Fruit fly (Drosophila melanogaster) whole organism, wandering third instar larva: ENCODE data around the gene CG5928.
A peak's percentile ranks its signal among the peaks of the same experiment; 100 is the strongest.

ENCODE experiments used
- Abd-B ChIP-seq: fragments of >200 bp; optimal IDR thresholded peaks from 2 replicates; lab custom pipeline; 2017; ENCODE audit warnings: missing biosample characterization, missing genetic modification characterization
- CG32264 ChIP-seq: fragments of 200-800 bp; sonication (Bioruptor generic); optimal IDR thresholded peaks from 2 replicates; lab custom pipeline; 2016; ENCODE audit warnings: missing biosample characterization, missing genetic modification characterization
- CG9705 ChIP-seq: fragments of 200-800 bp; sonication (Bioruptor generic); optimal IDR thresholded peaks from 2 replicates; lab custom pipeline; 2018; ENCODE audit warnings: missing biosample characterization, mild to moderate bottlenecking, missing genetic modification characterization
- CrebA ChIP-seq: fragments of 200-800 bp; sonication (Bioruptor generic); optimal IDR thresholded peaks from 2 replicates; lab custom pipeline; 2016; ENCODE audit warnings: missing biosample characterization, mild to moderate bottlenecking, missing genetic modification characterization, borderline replicate concordance
- Dfd ChIP-seq: fragments of >200 bp; optimal IDR thresholded peaks from 2 replicates; lab custom pipeline; 2017; ENCODE audit warnings: missing biosample characterization, missing genetic modification characterization
- Dif ChIP-seq: fragments of 200-275, 200-300 bp; sonication (Bioruptor generic); optimal IDR thresholded peaks from 2 replicates; lab custom pipeline; 2018; ENCODE audit warnings: missing biosample characterization, missing genetic modification characterization; ENCODE audit not compliant: partially characterized antibody
- GATAd ChIP-seq: sonication (Bioruptor generic); optimal IDR thresholded peaks from 2 replicates; lab custom pipeline; 2016; ENCODE audit warnings: missing biosample characterization, missing genetic modification characterization
- HLH106 ChIP-seq: fragments of 200-800 bp; optimal IDR thresholded peaks from 3 replicates; lab custom pipeline; 2019; ENCODE audit warnings: missing biosample characterization, mild to moderate bottlenecking, missing genetic modification characterization, moderate library complexity
- Hnf4 ChIP-seq: fragments of 200-800 bp; sonication (Bioruptor generic); optimal IDR thresholded peaks from 2 replicates; lab custom pipeline; 2016; ENCODE audit warnings: missing biosample characterization, mild to moderate bottlenecking, missing genetic modification characterization
- Hr78 ChIP-seq: fragments of >200 bp; optimal IDR thresholded peaks from 2 replicates; lab custom pipeline; 2017; ENCODE audit warnings: missing biosample characterization, missing genetic modification characterization
- Hr83 ChIP-seq: fragments of 200-300 bp; sonication (Bioruptor generic); optimal IDR thresholded peaks from 2 replicates; lab custom pipeline; 2016; ENCODE audit warnings: missing biosample characterization, mild to moderate bottlenecking, missing genetic modification characterization, moderate library complexity; ENCODE audit not compliant: poor library complexity, severe bottlenecking
- Jra ChIP-seq: sonication (Bioruptor generic); optimal IDR thresholded peaks from 2 replicates; lab custom pipeline; 2016; ENCODE audit warnings: missing biosample characterization, missing genetic modification characterization
- Mio ChIP-seq: sonication (Bioruptor generic); optimal IDR thresholded peaks from 2 replicates; lab custom pipeline; 2016; ENCODE audit warnings: missing biosample characterization, missing genetic modification characterization
- Myc ChIP-seq: fragments of >200 bp; optimal IDR thresholded peaks from 2 replicates; lab custom pipeline; 2017
- N ChIP-seq: fragments of >200 bp; optimal IDR thresholded peaks from 2 replicates; lab custom pipeline; 2018; ENCODE audit warnings: missing biosample characterization, missing external identifiers, missing genetic modification characterization
- OdsH ChIP-seq: fragments of 200-800 bp; sonication (Bioruptor generic); optimal IDR thresholded peaks from 2 replicates; lab custom pipeline; 2016; ENCODE audit warnings: missing biosample characterization, mild to moderate bottlenecking, missing genetic modification characterization
- Rel ChIP-seq, 2 experiments: fragments of 200-800 bp; sonication (Bioruptor generic) in 1 of 2; optimal IDR thresholded peaks; 2 replicates in 1 of 2; 3 replicates in 1 of 2; lab custom pipeline; 2016 to 2019; ENCODE audit warnings: mild to moderate bottlenecking in 2 of 2, missing biosample characterization in 2 of 2, missing genetic modification characterization in 2 of 2, moderate library complexity in 1 of 2
- Sp1 ChIP-seq: fragments of 200-800 bp; sonication (Bioruptor generic); optimal IDR thresholded peaks from 3 replicates; lab custom pipeline; 2019; ENCODE audit warnings: missing biosample characterization, mild to moderate bottlenecking, missing genetic modification characterization, moderate library complexity
- Vsx2 ChIP-seq: fragments of 200-300, 225-300 bp; sonication (Bioruptor generic); optimal IDR thresholded peaks from 2 replicates; lab custom pipeline; 2018; ENCODE audit warnings: missing biosample characterization, missing genetic modification characterization; ENCODE audit not compliant: partially characterized antibody
- br ChIP-seq: fragments of 200-800 bp; sonication (Bioruptor generic); optimal IDR thresholded peaks from 2 replicates; lab custom pipeline; 2016; ENCODE audit warnings: missing biosample characterization, missing genetic modification characterization
- brk ChIP-seq: fragments of 200-800 bp; sonication (Bioruptor generic); optimal IDR thresholded peaks from 2 replicates; lab custom pipeline; 2016; ENCODE audit warnings: missing biosample characterization, mild to moderate bottlenecking, missing genetic modification characterization
- dl ChIP-seq, 2 experiments: fragments of 175-275, 200-275 bp in 1 of 2; fragments of 200-275 bp in 1 of 2; sonication (Bioruptor generic); optimal IDR thresholded peaks; lab custom pipeline; 2018; ENCODE audit warnings: mild to moderate bottlenecking in 2 of 2, missing biosample characterization in 2 of 2, missing genetic modification characterization in 2 of 2, moderate library complexity in 2 of 2; ENCODE audit not compliant: partially characterized antibody in 2 of 2, insufficient read depth in 1 of 2
- dmrt93B ChIP-seq: fragments of 200-800 bp; sonication (Bioruptor generic); optimal IDR thresholded peaks from 2 replicates; lab custom pipeline; 2018; ENCODE audit warnings: missing biosample characterization, mild to moderate bottlenecking, missing genetic modification characterization
- dsf ChIP-seq: sonication (Bioruptor generic); optimal IDR thresholded peaks from 2 replicates; lab custom pipeline; 2016; ENCODE audit warnings: missing biosample characterization, missing genetic modification characterization, borderline replicate concordance
- ey ChIP-seq: fragments of 200-800 bp; sonication (Bioruptor generic); optimal IDR thresholded peaks from 2 replicates; lab custom pipeline; 2016; ENCODE audit warnings: missing biosample characterization, missing genetic modification characterization
- foxo ChIP-seq, 2 experiments: fragments of 200-800 bp; sonication (Bioruptor generic); optimal IDR thresholded peaks; 2 replicates in 1 of 2; 3 replicates in 1 of 2; lab custom pipeline; 2016 to 2017; ENCODE audit warnings: missing biosample characterization in 2 of 2, missing genetic modification characterization in 2 of 2
- fru ChIP-seq: fragments of 200-800 bp; sonication (Bioruptor generic); optimal IDR thresholded peaks from 3 replicates; lab custom pipeline; 2016; ENCODE audit warnings: missing biosample characterization, mild to moderate bottlenecking, missing genetic modification characterization
- h ChIP-seq: fragments of 200-800 bp; sonication (Bioruptor generic); optimal IDR thresholded peaks from 3 replicates; lab custom pipeline; 2016; ENCODE audit warnings: missing biosample characterization, mild to moderate bottlenecking, missing genetic modification characterization
- jim ChIP-seq: fragments of 175-275, 200-325 bp; sonication (Bioruptor generic); optimal IDR thresholded peaks from 2 replicates; lab custom pipeline; 2016; ENCODE audit warnings: missing biosample characterization, mild to moderate bottlenecking, missing genetic modification characterization
- lola ChIP-seq: fragments of >200 bp; optimal IDR thresholded peaks from 2 replicates; lab custom pipeline; 2017; ENCODE audit warnings: missing biosample characterization, missing genetic modification characterization
- pan ChIP-seq: fragments of >200 bp; optimal IDR thresholded peaks from 2 replicates; lab custom pipeline; 2017
- psq ChIP-seq: fragments of 200-800 bp; sonication (Bioruptor generic); optimal IDR thresholded peaks from 3 replicates; lab custom pipeline; 2017; ENCODE audit warnings: missing biosample characterization, mild to moderate bottlenecking, missing genetic modification characterization, moderate library complexity
- rgr ChIP-seq: fragments of 200-800 bp; sonication (Bioruptor generic); optimal IDR thresholded peaks from 3 replicates; lab custom pipeline; 2016; ENCODE audit warnings: missing biosample characterization, mild to moderate bottlenecking, missing genetic modification characterization
- sage ChIP-seq: fragments of 200-800 bp; sonication (Bioruptor generic); optimal IDR thresholded peaks from 2 replicates; lab custom pipeline; 2016; ENCODE audit warnings: missing biosample characterization, mild to moderate bottlenecking, missing genetic modification characterization
- sv ChIP-seq: fragments of 200-800 bp; sonication (Bioruptor generic); optimal IDR thresholded peaks from 3 replicates; lab custom pipeline; 2016; ENCODE audit warnings: missing biosample characterization, missing genetic modification characterization
- tai ChIP-seq: sonication (Bioruptor generic); optimal IDR thresholded peaks from 2 replicates; lab custom pipeline; 2016; ENCODE audit warnings: missing biosample characterization, missing genetic modification characterization
- usp ChIP-seq: fragments of >200 bp; optimal IDR thresholded peaks from 2 replicates; lab custom pipeline; 2017; ENCODE audit warnings: missing biosample characterization, missing genetic modification characterization
- woc ChIP-seq: sonication (Bioruptor generic); optimal IDR thresholded peaks from 2 replicates; lab custom pipeline; 2016; ENCODE audit warnings: missing biosample characterization, mild to moderate bottlenecking, missing genetic modification characterization

CG5928 gene

dm6 chrX:6024638-6025037 is 43.1 kb upstream of the CG5928 start:
- TF ChIP-seq h (GFP tag; lab: Kevin White, UChicago) (peak; percentile 70), br (GFP tag; lab: Kevin White, UChicago) (peak; percentile 64), usp (GFP tag; lab: Kevin White, UChicago) (no peak), rgr (GFP tag; lab: Kevin White, UChicago) (peak; percentile 61), HLH106 (peak; percentile 71), lola (no peak), fru (GFP tag; lab: Kevin White, UChicago) (peak; percentile 70), Jra (peak; percentile 28), CG32264 (no peak), ey (GFP tag; lab: Kevin White, UChicago) (peak; percentile 48), sage (GFP tag; lab: Kevin White, UChicago) (no peak), CG9705 (GFP tag; lab: Kevin White, UChicago) (no peak), sv (GFP tag; lab: Kevin White, UChicago) (no peak), jim (GFP tag; lab: Kevin White, UChicago) (no peak), Hnf4 (GFP tag; lab: Kevin White, UChicago) (peak; percentile 68), foxo (GFP tag; optimal IDR thresholded peaks at IDR 0.05; lab: Kevin White, UChicago) (peak in 1 of 2 experiments; percentile 67), Mio (GFP tag; lab: Kevin White, UChicago) (no peak), Sp1 (peak; percentile 59), dmrt93B (GFP tag; lab: Kevin White, UChicago) (peak; percentile 50), Hr83 (GFP tag; lab: Kevin White, UChicago) (no peak), OdsH (GFP tag; lab: Kevin White, UChicago) (peak; percentile 65), woc (GFP tag; lab: Kevin White, UChicago) (peak; percentile 44), dsf (GFP tag; lab: Kevin White, UChicago) (no peak), CrebA (GFP tag; lab: Kevin White, UChicago) (no peak), Dfd (GFP tag; lab: Kevin White, UChicago) (no peak), psq (GFP tag; lab: Kevin White, UChicago) (peak; percentile 54)

- TF ChIP-seq ey (GFP tag; lab: Kevin White, UChicago) (peak; percentile 5), HLH106 (peak; percentile 56), Sp1 (no peak), N (GFP tag; lab: Kevin White, UChicago) (no peak), sv (GFP tag; lab: Kevin White, UChicago) (no peak), rgr (GFP tag; lab: Kevin White, UChicago) (peak; percentile 18), dl (GFP tag; optimal IDR thresholded peaks at IDR 0.05; lab: Kevin White, UChicago; ENCODE audit: insufficient read depth in 1 of 2, partially characterized antibody in 2 of 2) (no peak), Jra (no peak), Mio (GFP tag; lab: Kevin White, UChicago) (no peak), pan (no peak), Hr83 (GFP tag; lab: Kevin White, UChicago) (no peak), lola (no peak), br (GFP tag; lab: Kevin White, UChicago) (no peak), dmrt93B (GFP tag; lab: Kevin White, UChicago) (no peak), Dfd (GFP tag; lab: Kevin White, UChicago) (no peak), sage (GFP tag; lab: Kevin White, UChicago) (no peak), CG9705 (GFP tag; lab: Kevin White, UChicago) (no peak), fru (GFP tag; lab: Kevin White, UChicago) (peak; percentile 36), tai (GFP tag; lab: Kevin White, UChicago) (peak; percentile 25), dsf (GFP tag; lab: Kevin White, UChicago) (no peak), CrebA (GFP tag; lab: Kevin White, UChicago) (no peak), CG32264 (no peak), foxo (GFP tag; optimal IDR thresholded peaks at IDR 0.05; lab: Kevin White, UChicago) (peak in 1 of 2 experiments; percentile 32), usp (GFP tag; lab: Kevin White, UChicago) (no peak), woc (GFP tag; lab: Kevin White, UChicago) (no peak), brk (GFP tag; lab: Kevin White, UChicago) (no peak), Hnf4 (GFP tag; lab: Kevin White, UChicago) (no peak), OdsH (GFP tag; lab: Kevin White, UChicago) (peak; percentile 3), Dif (no peak), GATAd (GFP tag; lab: Kevin White, UChicago) (no peak), Myc (lab: Kevin White, UChicago) (no peak), Abd-B (GFP tag; lab: Kevin White, UChicago) (no peak), psq (GFP tag; lab: Kevin White, UChicago) (no peak), jim (GFP tag; lab: Kevin White, UChicago) (no peak), Hr78 (GFP tag; lab: Kevin White, UChicago) (no peak), Rel (GFP tag; optimal IDR thresholded peaks at IDR 0.05; lab: Kevin White, UChicago) (no peak), Rel (tag; optimal IDR thresholded peaks at IDR 0.05; lab: Kevin White, UChicago) (no peak), h (GFP tag; lab: Kevin White, UChicago) (peak; percentile 10), Vsx2 (GFP tag; lab: Kevin White, UChicago) (no peak)
- TF ChIP-seq, all 38 proteins: peak for 8
Measured at dm6 chrX:6027846-6028245, 39.9 kb upstream of the CG5928 start.
